Worm (Caenorhabditis elegans) whole organism, young adult: Measurements from ENCODE around the gene ccdc-47.
A peak's percentile ranks its signal among the peaks of the same experiment; 100 is the strongest.

Experiments
- B0019.2 ChIP-seq: fragments of 200-800 bp; sonication (Bioruptor generic); conservative IDR thresholded peaks from 2 replicates; pipeline ENCODE4 v1.3.6; 2022; ENCODE audit warnings: missing genetic modification reagents, missing genetic modification characterization, missing compliant biosample characterization
- B0261.1 ChIP-seq: sonication (generic microtip); optimal IDR thresholded peaks from 2 replicates; lab custom pipeline; 2016; ENCODE audit warnings: mild to moderate bottlenecking, missing genetic modification characterization, moderate library complexity, missing compliant biosample characterization
- B0336.3 ChIP-seq: fragments of 200-800 bp; sonication (Bioruptor generic); IDR thresholded peaks from 2 replicates; pipeline ENCODE4 v1.3.6; 2022; ENCODE audit warnings: missing genetic modification characterization, missing compliant biosample characterization
- F10E7.11 ChIP-seq: sonication (generic microtip); optimal IDR thresholded peaks from 2 replicates; lab custom pipeline; 2017; ENCODE audit warnings: mild to moderate bottlenecking, missing genetic modification characterization, moderate library complexity, missing compliant biosample characterization
- F22D6.2 ChIP-seq: sonication (generic microtip); optimal IDR thresholded peaks from 2 replicates; lab custom pipeline; 2016; ENCODE audit warnings: mild to moderate bottlenecking, missing genetic modification characterization, missing compliant biosample characterization
- F23B12.7 ChIP-seq: sonication (generic microtip); optimal IDR thresholded peaks from 2 replicates; lab custom pipeline; 2017; ENCODE audit warnings: missing genetic modification characterization, mild to moderate bottlenecking, missing compliant biosample characterization, antibody characterized with exemption, moderate library complexity; ENCODE audit not compliant: insufficient read depth
- F49E8.2 ChIP-seq: sonication (generic microtip); optimal IDR thresholded peaks from 3 replicates; lab custom pipeline; 2017; ENCODE audit warnings: missing genetic modification characterization, mild to moderate bottlenecking, missing compliant biosample characterization, antibody characterized with exemption, moderate library complexity; ENCODE audit not compliant: insufficient read depth
- K11D2.4 ChIP-seq: fragments of 200-800 bp; sonication (Bioruptor generic); IDR thresholded peaks from 2 replicates; pipeline ENCODE4 v1.3.6; 2022; ENCODE audit warnings: missing genetic modification reagents, missing genetic modification characterization, missing compliant biosample characterization
- T26A5.8 ChIP-seq: sonication (generic microtip); optimal IDR thresholded peaks from 2 replicates; lab custom pipeline; 2016; ENCODE audit warnings: missing genetic modification characterization, missing compliant biosample characterization
- Y79H2A.3 ChIP-seq: fragments of 200-800 bp; sonication (Bioruptor generic); conservative IDR thresholded peaks from 2 replicates; pipeline ENCODE4 v1.3.6; 2022; ENCODE audit warnings: missing genetic modification reagents, missing genetic modification characterization, missing compliant biosample characterization
- athp-1 ChIP-seq: sonication (generic microtip); optimal IDR thresholded peaks from 2 replicates; lab custom pipeline; 2017; ENCODE audit warnings: mild to moderate bottlenecking, missing genetic modification characterization, missing compliant biosample characterization
- attf-5 ChIP-seq: fragments of 200-800 bp; sonication (Bioruptor generic); optimal IDR thresholded peaks from 2 replicates; lab custom pipeline; 2018; ENCODE audit warnings: mild to moderate bottlenecking, missing genetic modification characterization, missing compliant biosample characterization
- bed-1 ChIP-seq: fragments of 200-800 bp; sonication (Bioruptor generic); IDR thresholded peaks from 2 replicates; pipeline ENCODE4 v1.3.6; 2022; ENCODE audit warnings: missing genetic modification reagents, missing genetic modification characterization, missing compliant biosample characterization
- cebp-1 ChIP-seq, 2 experiments: fragments of 200-800 bp in 1 of 2; sonication (Bioruptor generic) in 1 of 2; sonication (generic microtip) in 1 of 2; IDR thresholded peaks in 1 of 2; optimal IDR thresholded peaks in 1 of 2; 2 replicates each; pipeline versions ENCODE4 v1.3.6 to Lab custom; 2017 to 2022; ENCODE audit warnings: missing compliant biosample characterization in 2 of 2, missing genetic modification characterization in 2 of 2, mild to moderate bottlenecking in 1 of 2, missing genetic modification reagents in 1 of 2, moderate library complexity in 1 of 2
- ceh-100 ChIP-seq: fragments of 200-800 bp; sonication (Bioruptor generic); IDR thresholded peaks from 2 replicates; pipeline ENCODE4 v1.3.6; 2022; ENCODE audit warnings: missing genetic modification reagents, missing genetic modification characterization, missing compliant biosample characterization
- ceh-40 ChIP-seq: fragments of 200-800 bp; sonication (Bioruptor generic); IDR thresholded peaks from 2 replicates; pipeline ENCODE4 v1.3.6; 2022; ENCODE audit warnings: missing genetic modification characterization, missing compliant biosample characterization
- ceh-58 ChIP-seq: fragments of 200-800 bp; sonication (Bioruptor generic); IDR thresholded peaks from 2 replicates; pipeline ENCODE4 v1.3.6; 2022; ENCODE audit warnings: missing genetic modification characterization, missing compliant biosample characterization
- ceh-91 ChIP-seq: fragments of 200-800 bp; sonication (Bioruptor generic); IDR thresholded peaks from 2 replicates; pipeline ENCODE4 v1.3.6; 2022; ENCODE audit warnings: missing genetic modification reagents, missing genetic modification characterization, missing compliant biosample characterization
- efl-1 ChIP-seq: fragments of 150-350 bp; optimal IDR thresholded peaks from 2 replicates; lab custom pipeline; 2014; ENCODE audit warnings: missing biosample characterization, missing genetic modification reagents, missing genetic modification characterization
- egrh-3 ChIP-seq: fragments of 200-800 bp; sonication (Bioruptor generic); IDR thresholded peaks from 2 replicates; pipeline ENCODE4 v1.3.6; 2022; ENCODE audit warnings: missing genetic modification reagents, missing genetic modification characterization, missing compliant biosample characterization
- hmg-1.2 ChIP-seq: fragments of 200-800 bp; sonication (Bioruptor generic); IDR thresholded peaks from 2 replicates; pipeline ENCODE4 v1.3.6; 2022; ENCODE audit warnings: missing genetic modification reagents, missing genetic modification characterization, missing compliant biosample characterization
- hsf-1 ChIP-seq: fragments of 200-800 bp; sonication (Bioruptor generic); IDR thresholded peaks from 2 replicates; pipeline ENCODE4 v1.3.6; 2022; ENCODE audit warnings: missing genetic modification reagents, missing genetic modification characterization, missing compliant biosample characterization
- let-526 ChIP-seq: fragments of 200-800 bp; sonication (Bioruptor generic); IDR thresholded peaks from 2 replicates; pipeline ENCODE4 v1.3.6; 2022; ENCODE audit warnings: missing genetic modification reagents, missing genetic modification characterization, missing compliant biosample characterization
- lin-26 ChIP-seq: fragments of 200-800 bp; sonication (Bioruptor generic); IDR thresholded peaks from 2 replicates; pipeline ENCODE4 v1.3.6; 2022; ENCODE audit warnings: missing genetic modification reagents, missing genetic modification characterization, missing compliant biosample characterization
- madf-6 ChIP-seq: fragments of 200-800 bp; sonication (Bioruptor generic); IDR thresholded peaks from 2 replicates; pipeline ENCODE4 v1.3.6; 2022; ENCODE audit warnings: missing genetic modification reagents, missing genetic modification characterization, missing compliant biosample characterization
- nfyb-1 ChIP-seq: fragments of 200-800 bp; sonication (Bioruptor generic); IDR thresholded peaks from 2 replicates; pipeline ENCODE4 v1.3.6; 2022; ENCODE audit warnings: missing genetic modification reagents, missing genetic modification characterization, missing compliant biosample characterization
- nhr-90 ChIP-seq: sonication (generic microtip); optimal IDR thresholded peaks from 2 replicates; lab custom pipeline; 2016; ENCODE audit warnings: missing genotype, mild to moderate bottlenecking, missing genetic modification characterization, missing compliant biosample characterization
- pbrm-1 ChIP-seq: fragments of 200-800 bp; sonication (Bioruptor generic); IDR thresholded peaks from 2 replicates; pipeline ENCODE4 v1.3.6; 2022; ENCODE audit warnings: missing genetic modification reagents, missing genetic modification characterization, missing compliant biosample characterization
- rcor-1 ChIP-seq: fragments of 200-800 bp; sonication (Bioruptor generic); IDR thresholded peaks from 2 replicates; pipeline ENCODE4 v1.3.6; 2022; ENCODE audit warnings: missing genetic modification reagents, missing genetic modification characterization, missing compliant biosample characterization
- sptf-2 ChIP-seq: fragments of 200-800 bp; sonication (Bioruptor generic); optimal IDR thresholded peaks from 2 replicates; lab custom pipeline; 2018; ENCODE audit warnings: mild to moderate bottlenecking, missing genetic modification characterization, missing compliant biosample characterization
- tlf-1 ChIP-seq: fragments of 200-800 bp; sonication (Bioruptor generic); optimal IDR thresholded peaks from 2 replicates; lab custom pipeline; 2018; ENCODE audit warnings: mild to moderate bottlenecking, missing genetic modification characterization, missing compliant biosample characterization
- zfh-2 ChIP-seq: fragments of 200-800 bp; sonication (Bioruptor generic); conservative IDR thresholded peaks from 2 replicates; pipeline ENCODE4 v1.3.6; 2022; ENCODE audit warnings: missing genetic modification reagents, missing genetic modification characterization, missing compliant biosample characterization

ccdc-47 gene

DNA sequence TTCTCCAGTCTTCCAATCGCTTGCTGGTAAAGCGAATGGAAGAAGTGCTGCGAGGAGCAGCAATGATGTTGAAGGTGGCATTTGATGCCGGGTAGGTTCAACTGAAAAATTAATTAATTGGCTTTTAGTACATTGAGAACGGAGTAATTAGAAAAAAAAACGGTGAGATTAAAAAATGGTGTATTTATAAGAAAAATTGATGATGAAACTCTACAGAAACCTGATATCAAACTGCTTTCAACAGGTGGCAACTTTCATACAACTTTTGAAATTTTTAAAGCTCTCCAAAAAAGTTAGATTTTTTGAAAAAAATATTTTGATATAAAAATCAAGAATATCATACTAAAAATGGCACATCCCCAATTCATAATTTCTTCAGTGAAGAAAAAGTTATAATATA, 2.7 kb upstream of the ccdc-47 start, which contains the start of gene pat-3:
TSS of gene pat-3 (minus strand) at position 101 of the 400 bp plus-strand sequence.
- TF ChIP-seq K11D2.4 (GFP tag; lab: Robert Waterston, UW) (no peak), F10E7.11 (tag; lab: Kevin White, UChicago) (no peak), ceh-91 (GFP tag; lab: Robert Waterston, UW) (no peak), F22D6.2 (no peak), pbrm-1 (no peak), Y79H2A.3 (GFP tag; lab: Robert Waterston, UW) (no peak), ceh-58 (GFP tag; lab: Robert Waterston, UW) (no peak), ceh-40 (GFP tag; lab: Robert Waterston, UW) (no peak), sptf-2 (GFP tag; lab: Kevin White, UChicago) (no peak), lin-26 (GFP tag; lab: Robert Waterston, UW) (no peak), let-526 (GFP tag; lab: Robert Waterston, UW) (no peak), egrh-3 (GFP tag; lab: Robert Waterston, UW) (no peak), F23B12.7 (tag; lab: Kevin White, UChicago) (no peak), nhr-90 (tag; lab: Kevin White, UChicago) (no peak), T26A5.8 (no peak), athp-1 (tag; lab: Kevin White, UChicago) (no peak)

DNA sequence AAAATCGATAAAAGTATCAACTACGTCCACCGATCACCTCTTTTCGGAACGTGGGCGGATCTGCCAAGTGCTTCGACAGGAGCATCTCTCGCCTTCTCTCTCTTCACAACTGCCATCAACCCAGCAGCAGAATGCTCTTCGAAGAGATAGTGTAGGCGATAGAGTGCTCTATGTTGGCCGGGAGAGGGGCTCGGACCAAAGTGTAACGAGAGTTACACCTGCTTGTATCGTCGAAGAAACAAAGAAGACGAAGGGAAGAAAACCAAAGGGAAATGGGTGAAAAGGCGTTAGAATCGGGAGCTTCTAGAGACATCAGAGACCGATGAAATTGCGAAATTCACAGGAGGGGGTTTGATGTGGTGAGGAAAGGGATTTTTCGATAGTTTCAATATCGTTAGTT, 1.9 kb upstream of the ccdc-47 start:
- TF ChIP-seq zfh-2 (GFP tag; lab: Robert Waterston, UW) (0 out of 2 replicates have a peak, but pooled peaks have one; percentile 42), cebp-1 (GFP tag; IDR thresholded peaks at IDR 0.05; lab: Robert Waterston, UW) (no peak), cebp-1 (tag; optimal IDR thresholded peaks at IDR 0.05; lab: Kevin White, UChicago) (peak; percentile 88), efl-1 (no peak)

DNA sequence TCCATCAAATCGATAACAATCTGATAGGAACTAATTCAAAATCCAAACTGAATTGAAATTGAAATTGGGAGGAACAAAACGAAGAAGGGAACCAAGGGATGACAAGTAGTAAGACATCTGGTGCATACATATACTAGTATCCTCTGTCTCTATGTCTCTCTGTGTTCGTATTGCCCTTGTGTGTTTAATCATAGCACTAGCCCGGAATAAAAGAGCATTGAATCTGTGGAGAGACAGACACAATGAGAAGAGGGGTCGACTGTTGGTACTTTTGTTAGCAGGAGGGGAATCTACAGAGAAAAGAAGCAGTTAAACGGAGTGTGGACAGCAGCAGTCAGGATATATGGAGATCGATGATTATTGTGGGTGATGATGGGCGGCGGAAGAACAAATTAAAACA, 1.1 kb upstream of the ccdc-47 start:
- TF ChIP-seq bed-1 (GFP tag; lab: Robert Waterston, UW) (no peak), hmg-1.2 (GFP tag; lab: Robert Waterston, UW) (peak; percentile 63; the same call in 1 of the 2 replicates), madf-6 (GFP tag; lab: Robert Waterston, UW) (no peak), lin-26 (GFP tag; lab: Robert Waterston, UW) (no peak), F49E8.2 (tag; lab: Kevin White, UChicago) (no peak), nfyb-1 (GFP tag; lab: Robert Waterston, UW) (0 out of 2 replicates have a peak, but pooled peaks have one; percentile 31)

DNA sequence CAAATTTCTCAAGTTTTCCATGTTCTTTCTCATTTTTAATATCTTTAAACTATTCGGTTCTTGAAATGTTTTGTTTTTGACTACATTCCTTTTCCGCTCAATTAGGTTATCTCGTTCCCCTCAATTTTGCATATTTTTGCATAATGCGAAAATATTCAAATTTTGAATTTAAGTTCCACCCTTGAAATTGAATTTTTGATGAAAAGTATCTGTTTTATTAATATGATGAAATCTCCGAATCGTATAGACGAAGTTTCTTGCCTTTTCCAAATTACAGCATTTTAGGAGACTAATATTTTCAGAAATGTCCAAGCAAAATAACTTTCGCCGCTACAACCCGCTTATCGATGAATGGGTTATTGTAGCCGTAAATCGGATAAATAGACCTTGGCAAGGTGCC, 1.8 kb downstream of the ccdc-47 start, which contains the start of gene ZK1058.3:
TSS of gene ZK1058.3 (plus strand) at position 301 of the 400 bp plus-strand sequence.
- TF ChIP-seq B0261.1 (tag; lab: Kevin White, UChicago) (no peak), madf-6 (GFP tag; lab: Robert Waterston, UW) (0 out of 2 replicates have a peak, but pooled peaks have one; percentile 42), rcor-1 (0 out of 2 replicates have a peak, but pooled peaks have one; percentile 11), ceh-100 (GFP tag; lab: Robert Waterston, UW) (no peak), B0336.3 (GFP tag; lab: Robert Waterston, UW) (0 out of 2 replicates have a peak, but pooled peaks have one; percentile 20), hsf-1 (GFP tag; lab: Robert Waterston, UW) (peak; percentile 55; the same call in 1 of the 2 replicates), tlf-1 (GFP tag; lab: Kevin White, UChicago) (peak; percentile 1), B0019.2 (0 out of 2 replicates have a peak, but pooled peaks have one; percentile 33), attf-5 (GFP tag; lab: Kevin White, UChicago) (no peak)
